Worm (Caenorhabditis elegans) whole organism, L1 larva: ENCODE measurements around the gene immt-1.

Experiments
- C04F5.9 ChIP-seq: sonication (generic microtip); optimal IDR thresholded peaks from 2 replicates; lab custom pipeline; 2016; ENCODE audit warnings: missing genetic modification characterization, missing compliant biosample characterization
- Y116A8C.19 ChIP-seq: sonication (generic microtip); optimal IDR thresholded peaks from 2 replicates; lab custom pipeline; 2016; ENCODE audit warnings: missing compliant biosample characterization, missing genetic modification characterization, borderline replicate concordance
- aha-1 ChIP-seq: fragments of 150-350 bp; optimal IDR thresholded peaks from 2 replicates; lab custom pipeline; 2014; ENCODE audit warnings: missing biosample characterization, missing genetic modification characterization
- alr-1 ChIP-seq: fragments of 200-800 bp; sonication (Bioruptor generic); optimal IDR thresholded peaks from 2 replicates; lab custom pipeline; 2018; ENCODE audit warnings: borderline replicate concordance, mild to moderate bottlenecking, missing genetic modification characterization, missing compliant biosample characterization
- aly-2 ChIP-seq: fragments of 150-350 bp; optimal IDR thresholded peaks from 2 replicates; lab custom pipeline; 2014; ENCODE audit warnings: missing biosample characterization, missing genetic modification characterization
- ama-1 ChIP-seq: fragments of 150-350 bp; optimal IDR thresholded peaks from 2 replicates; lab custom pipeline; 2014
- blmp-1 ChIP-seq: fragments of 150-350 bp; optimal IDR thresholded peaks from 2 replicates; lab custom pipeline; 2014; ENCODE audit warnings: missing biosample characterization, missing genetic modification characterization
- ceh-63 ChIP-seq: fragments of 200-800 bp; sonication (Bioruptor generic); optimal IDR thresholded peaks from 2 replicates; lab custom pipeline; 2018; ENCODE audit warnings: mild to moderate bottlenecking, missing genetic modification characterization, missing compliant biosample characterization
- ceh-8 ChIP-seq: fragments of 200-800 bp; sonication (Bioruptor generic); optimal IDR thresholded peaks from 2 replicates; lab custom pipeline; 2018; ENCODE audit warnings: mild to moderate bottlenecking, missing genetic modification characterization, moderate library complexity, missing compliant biosample characterization
- ceh-82 ChIP-seq, 3 experiments: fragments of 150-350 bp in 1 of 3; sonication (generic microtip) in 2 of 3; optimal IDR thresholded peaks; 2 replicates each; lab custom pipeline; 2014 to 2017; ENCODE audit warnings: missing biosample characterization in 3 of 3, missing genetic modification characterization in 3 of 3
- ces-1 ChIP-seq: fragments of 150-350 bp; optimal IDR thresholded peaks from 2 replicates; lab custom pipeline; 2014; ENCODE audit warnings: missing biosample characterization, missing genetic modification reagents, missing genetic modification characterization
- elt-3 ChIP-seq, 6 experiments: fragments of 150-350 bp in 1 of 6; sonication (generic microtip); optimal IDR thresholded peaks; 2 replicates each; lab custom pipeline; 2017 to 2018; ENCODE audit warnings: missing biosample characterization in 6 of 6, missing genetic modification characterization in 6 of 6, inconsistent platforms in 1 of 6
- fkh-10 ChIP-seq: sonication (generic microtip); optimal IDR thresholded peaks from 2 replicates; lab custom pipeline; 2017; ENCODE audit warnings: missing biosample characterization, missing genetic modification reagents, missing genetic modification characterization
- fkh-4 ChIP-seq: sonication (generic microtip); optimal IDR thresholded peaks from 2 replicates; lab custom pipeline; 2016; ENCODE audit warnings: missing compliant biosample characterization, missing genetic modification characterization, borderline replicate concordance
- fos-1 ChIP-seq: fragments of 150-350 bp; optimal IDR thresholded peaks from 2 replicates; lab custom pipeline; 2014; ENCODE audit warnings: missing biosample characterization, missing genetic modification characterization
- hlh-17 ChIP-seq: fragments of 200-800 bp; sonication (Bioruptor generic); optimal IDR thresholded peaks from 2 replicates; lab custom pipeline; 2018; ENCODE audit warnings: missing genetic modification characterization, mild to moderate bottlenecking, missing compliant biosample characterization, moderate library complexity, borderline replicate concordance
- hlh-4 ChIP-seq: sonication (generic microtip); optimal IDR thresholded peaks from 2 replicates; lab custom pipeline; 2016; ENCODE audit warnings: mild to moderate bottlenecking, missing genetic modification characterization, missing compliant biosample characterization
- hpl-2 ChIP-seq: fragments of 150-350 bp; optimal IDR thresholded peaks from 2 replicates; lab custom pipeline; 2014; ENCODE audit warnings: missing biosample characterization, missing genetic modification reagents, missing genetic modification characterization
- irx-1 ChIP-seq: sonication (generic microtip); optimal IDR thresholded peaks from 2 replicates; lab custom pipeline; 2016; ENCODE audit warnings: missing genetic modification characterization, missing compliant biosample characterization
- isw-1 ChIP-seq: fragments of 200-800 bp; sonication (Bioruptor generic); IDR thresholded peaks from 2 replicates; pipeline ENCODE4 v1.3.6; 2022; ENCODE audit warnings: missing genetic modification characterization, missing compliant biosample characterization
- jun-1 ChIP-seq: fragments of 150-350 bp; optimal IDR thresholded peaks from 2 replicates; lab custom pipeline; 2014; ENCODE audit warnings: missing biosample characterization, missing genetic modification reagents, missing genetic modification characterization
- lin-13 ChIP-seq: fragments of 150-350 bp; optimal IDR thresholded peaks from 2 replicates; lab custom pipeline; 2014; ENCODE audit warnings: missing biosample characterization, missing genetic modification reagents, missing genetic modification characterization
- lin-14 ChIP-seq: fragments of 200-800 bp; sonication (Bioruptor generic); optimal IDR thresholded peaks from 2 replicates; lab custom pipeline; 2018; ENCODE audit warnings: mild to moderate bottlenecking, missing genetic modification characterization, moderate library complexity, missing compliant biosample characterization
- lin-15B ChIP-seq: fragments of 150-350 bp; sonication (generic microtip); optimal IDR thresholded peaks from 3 replicates; lab custom pipeline; 2014; ENCODE audit warnings: missing biosample characterization, missing genetic modification characterization
- lir-3 ChIP-seq: sonication (generic microtip); optimal IDR thresholded peaks from 2 replicates; lab custom pipeline; 2016; ENCODE audit warnings: mild to moderate bottlenecking, missing genetic modification characterization, moderate library complexity, missing compliant biosample characterization; ENCODE audit not compliant: poor library complexity
- mdl-1 ChIP-seq, 2 experiments: fragments of 150-350 bp; optimal IDR thresholded peaks; 2 replicates each; lab custom pipeline; 2014 to 2017; ENCODE audit warnings: missing biosample characterization in 2 of 2, missing genetic modification characterization in 2 of 2, inconsistent platforms in 1 of 2
- mef-2 ChIP-seq: fragments of 150-350 bp; optimal IDR thresholded peaks from 2 replicates; lab custom pipeline; 2014; ENCODE audit warnings: missing biosample characterization, missing genetic modification characterization
- nhr-12 ChIP-seq: sonication (generic microtip); optimal IDR thresholded peaks from 2 replicates; lab custom pipeline; 2017; ENCODE audit warnings: missing biosample characterization, missing genetic modification characterization
- nhr-19 ChIP-seq: fragments of 200-800 bp; sonication (Bioruptor generic); conservative IDR thresholded peaks from 2 replicates; pipeline ENCODE4 v1.3.6; 2022; ENCODE audit warnings: missing genetic modification characterization, missing compliant biosample characterization
- nhr-20 ChIP-seq: sonication (generic microtip); optimal IDR thresholded peaks from 2 replicates; lab custom pipeline; 2016; ENCODE audit warnings: mild to moderate bottlenecking, missing genetic modification characterization, missing compliant biosample characterization
- nhr-237 ChIP-seq: fragments of 150-350 bp; optimal IDR thresholded peaks from 2 replicates; lab custom pipeline; 2014; ENCODE audit warnings: missing biosample characterization, missing genetic modification characterization
- nhr-47 ChIP-seq: sonication (generic microtip); optimal IDR thresholded peaks from 2 replicates; lab custom pipeline; 2016; ENCODE audit warnings: mild to moderate bottlenecking, missing genetic modification characterization, moderate library complexity, missing compliant biosample characterization
- nhr-71 ChIP-seq: sonication (generic microtip); optimal IDR thresholded peaks from 2 replicates; lab custom pipeline; 2016; ENCODE audit warnings: mild to moderate bottlenecking, missing genetic modification characterization, moderate library complexity, missing compliant biosample characterization
- nhr-76 ChIP-seq: sonication (generic microtip); optimal IDR thresholded peaks from 2 replicates; lab custom pipeline; 2017; ENCODE audit warnings: missing biosample characterization, missing genetic modification characterization
- nhr-77 ChIP-seq: fragments of 150-350 bp; optimal IDR thresholded peaks from 2 replicates; lab custom pipeline; 2014; ENCODE audit warnings: missing biosample characterization, missing genetic modification characterization
- nhr-84 ChIP-seq: sonication (generic microtip); optimal IDR thresholded peaks from 2 replicates; lab custom pipeline; 2017; ENCODE audit warnings: missing biosample characterization, missing genetic modification characterization
- nhr-85 ChIP-seq: sonication (generic microtip); peaks from one replicate; lab custom pipeline; 2016; ENCODE audit warnings: missing genetic modification characterization, inconsistent platforms, missing compliant biosample characterization
- nhr-90 ChIP-seq: sonication (generic microtip); optimal IDR thresholded peaks from 2 replicates; lab custom pipeline; 2016; ENCODE audit warnings: mild to moderate bottlenecking, missing genetic modification characterization, missing compliant biosample characterization; ENCODE audit not compliant: poor library complexity
- pag-3 ChIP-seq: sonication (generic microtip); optimal IDR thresholded peaks from 2 replicates; lab custom pipeline; 2017; ENCODE audit warnings: missing genetic modification characterization, mild to moderate bottlenecking, missing compliant biosample characterization, antibody characterized with exemption, borderline replicate concordance; ENCODE audit not compliant: insufficient read depth
- pax-3 ChIP-seq: fragments of 200-800 bp; sonication (Bioruptor generic); optimal IDR thresholded peaks from 2 replicates; lab custom pipeline; 2018; ENCODE audit warnings: mild to moderate bottlenecking, missing genetic modification characterization, moderate library complexity, missing compliant biosample characterization
- skn-1 ChIP-seq: fragments of 150-350 bp; optimal IDR thresholded peaks from 2 replicates; lab custom pipeline; 2014; ENCODE audit warnings: missing biosample characterization, missing genetic modification characterization
- snpc-4 ChIP-seq: fragments of 150-350 bp; optimal IDR thresholded peaks from 2 replicates; lab custom pipeline; 2014; ENCODE audit warnings: missing biosample characterization, missing genetic modification characterization
- snu-23 ChIP-seq: sonication (generic microtip); optimal IDR thresholded peaks from 2 replicates; lab custom pipeline; 2016; ENCODE audit warnings: missing genetic modification characterization, missing compliant biosample characterization
- sptf-1 ChIP-seq: fragments of 150-350 bp; optimal IDR thresholded peaks from 2 replicates; lab custom pipeline; 2014; ENCODE audit warnings: missing biosample characterization, missing genetic modification characterization
- sup-37 ChIP-seq: fragments of 200-800 bp; sonication (Bioruptor generic); optimal IDR thresholded peaks from 2 replicates; lab custom pipeline; 2018; ENCODE audit warnings: mild to moderate bottlenecking, missing genetic modification characterization, missing compliant biosample characterization
- swsn-7 ChIP-seq: sonication (generic microtip); optimal IDR thresholded peaks from 2 replicates; lab custom pipeline; 2016; ENCODE audit warnings: missing genetic modification characterization, missing compliant biosample characterization
- tlp-1 ChIP-seq: fragments of 150-350 bp; optimal IDR thresholded peaks from 2 replicates; lab custom pipeline; 2014; ENCODE audit warnings: missing biosample characterization, missing genetic modification characterization
- unc-130 ChIP-seq: fragments of 150-350 bp; optimal IDR thresholded peaks from 2 replicates; lab custom pipeline; 2017; ENCODE audit warnings: missing biosample characterization, missing genetic modification characterization, inconsistent platforms
- unc-86 ChIP-seq: sonication (generic microtip); optimal IDR thresholded peaks from 2 replicates; lab custom pipeline; 2016; ENCODE audit warnings: missing genetic modification characterization, missing compliant biosample characterization
- vab-15 ChIP-seq: sonication (generic microtip); optimal IDR thresholded peaks from 2 replicates; lab custom pipeline; 2017; ENCODE audit warnings: missing genotype, mild to moderate bottlenecking, missing genetic modification characterization, missing compliant biosample characterization
- xbp-1 ChIP-seq: sonication (generic microtip); optimal IDR thresholded peaks from 2 replicates; lab custom pipeline; 2016; ENCODE audit warnings: missing genetic modification characterization, missing compliant biosample characterization
- ztf-11 ChIP-seq, 2 experiments: sonication (generic microtip); optimal IDR thresholded peaks; 2 replicates each; lab custom pipeline; 2016 to 2017; ENCODE audit warnings: missing genetic modification characterization in 2 of 2, missing biosample characterization in 1 of 2, missing compliant biosample characterization in 1 of 2
- ztf-4 ChIP-seq: fragments of 150-350 bp; optimal IDR thresholded peaks from 2 replicates; lab custom pipeline; 2014; ENCODE audit warnings: missing biosample characterization, missing genetic modification characterization

immt-1 gene

DNA sequence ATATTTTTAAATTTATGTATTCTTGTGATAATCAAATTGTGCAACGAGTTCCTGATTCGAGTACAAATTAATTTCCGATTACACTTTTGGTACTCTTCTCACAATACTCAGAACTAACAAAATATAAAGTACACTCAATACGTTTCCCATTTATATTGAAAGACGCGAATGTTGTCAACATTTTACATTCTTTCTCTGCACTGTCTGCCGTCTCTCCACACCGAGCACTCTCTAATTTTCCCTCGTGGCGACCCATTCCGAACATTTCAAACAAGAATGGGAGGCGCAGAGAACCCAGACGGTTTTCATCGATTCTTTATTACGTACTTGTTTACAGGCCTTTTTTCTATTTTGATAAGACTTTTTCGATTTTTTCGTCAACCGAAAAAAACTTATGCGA, 19.2 kb downstream of the immt-1 start, which contains the start of gene C09B7.2 (continued):
- no peak for TF ChIP-seq pax-3 (tag; lab: Kevin White, UChicago)
- no peak for TF ChIP-seq tlp-1 (tag; lab: Kevin White, UChicago)
- TF ChIP-seq ceh-82 (tag; optimal IDR thresholded peaks at IDR 0.05; lab: Kevin White, UChicago), result peak; percentile 17 to 68 (median 36)
- peak in 2 of 6 experiments; percentile 54 to 65 for TF ChIP-seq elt-3 (tag; optimal IDR thresholded peaks at IDR 0.05; lab: Kevin White, UChicago)
- TF ChIP-seq lir-3, result no peak
- peak; percentile 46 for TF ChIP-seq xbp-1 (tag; lab: Kevin White, UChicago)
- peak; percentile 25 for TF ChIP-seq unc-86 (tag; lab: Kevin White, UChicago)
- peak; percentile 55 for TF ChIP-seq unc-130 (tag; lab: Kevin White, UChicago)
- TF ChIP-seq fkh-10 (GFP tag; lab: Kevin White, UChicago), result no peak
- peak; percentile 63 for TF ChIP-seq nhr-77
- no peak for TF ChIP-seq lin-13 (GFP tag; lab: Kevin White, UChicago)
- no peak for TF ChIP-seq snpc-4 (tag; lab: Kevin White, UChicago)
- TF ChIP-seq ceh-63 (GFP tag; lab: Kevin White, UChicago), result no peak
- TF ChIP-seq ces-1 (GFP tag; lab: Kevin White, UChicago), result no peak
- peak; percentile 51 for TF ChIP-seq fos-1 (tag; lab: Kevin White, UChicago)
- no peak for TF ChIP-seq hpl-2 (GFP tag; lab: Kevin White, UChicago)
- TF ChIP-seq pag-3 (tag; lab: Kevin White, UChicago), result no peak
- TF ChIP-seq nhr-85 (tag; lab: Kevin White, UChicago), result no peak
- no peak; the same call in 1 of the 2 replicates for TF ChIP-seq isw-1 (GFP tag; lab: Robert Waterston, UW)
- TF ChIP-seq sup-37 (GFP tag; lab: Kevin White, UChicago), result no peak
- TF ChIP-seq snu-23, result peak; percentile 87
- TF ChIP-seq mdl-1 (tag; optimal IDR thresholded peaks at IDR 0.05; lab: Kevin White, UChicago), result peak in 1 of 2 experiments; percentile 96
- TF ChIP-seq nhr-12 (tag; lab: Kevin White, UChicago), result no peak
- TF ChIP-seq ztf-4, result no peak
- TF ChIP-seq lin-14 (GFP tag; lab: Kevin White, UChicago), result peak; percentile 98
- peak; percentile 19 for TF ChIP-seq irx-1
- TF ChIP-seq nhr-20 (tag; lab: Kevin White, UChicago), result peak; percentile 82
- no peak for TF ChIP-seq ztf-11 (tag; optimal IDR thresholded peaks at IDR 0.05; lab: Kevin White, UChicago)
- no peak for TF ChIP-seq hlh-17
- TF ChIP-seq mef-2 (tag; lab: Kevin White, UChicago), result peak; percentile 42
- TF ChIP-seq Y116A8C.19 (tag; lab: Kevin White, UChicago), result no peak
- TF ChIP-seq ama-1, result no peak
- TF ChIP-seq nhr-47 (tag; lab: Kevin White, UChicago), result peak; percentile 73
- no peak for TF ChIP-seq vab-15
- no peak for TF ChIP-seq aly-2
- peak; percentile 89 for TF ChIP-seq nhr-71 (tag; lab: Kevin White, UChicago)
- TF ChIP-seq jun-1, result no peak
- peak; percentile 71 for TF ChIP-seq swsn-7
- peak; percentile 9 for TF ChIP-seq nhr-237 (tag; lab: Kevin White, UChicago)
- peak; percentile 54 for TF ChIP-seq blmp-1
- no peak for TF ChIP-seq aha-1
- no peak for TF ChIP-seq nhr-84 (tag; lab: Kevin White, UChicago)
- peak; percentile 78 for TF ChIP-seq nhr-90 (tag; lab: Kevin White, UChicago)
- TF ChIP-seq alr-1 (tag; lab: Kevin White, UChicago), result no peak
- TF ChIP-seq nhr-19, result peak; percentile 73
- TF ChIP-seq fkh-4 (tag; lab: Kevin White, UChicago), result no peak
- no peak for TF ChIP-seq C04F5.9
- no peak for TF ChIP-seq lin-15B
- peak; percentile 96 for TF ChIP-seq skn-1 (tag; lab: Kevin White, UChicago)
- no peak for TF ChIP-seq hlh-4
- TF ChIP-seq ceh-8 (GFP tag; lab: Kevin White, UChicago), result no peak
- TF ChIP-seq nhr-76, result no peak
- TF ChIP-seq sptf-1 (tag; lab: Kevin White, UChicago), result no peak
